Fruit fly (Drosophila melanogaster) whole organism, embryonic: ENCODE results near the gene APP-BP1.

ENCODE experiments used
- Awh ChIP-seq: fragments of 200-800 bp; sonication (Bioruptor generic); IDR thresholded peaks from 2 replicates; pipeline ENCODE4, ENCODE4 v1.3.6; 2022; ENCODE audit warnings: missing biosample characterization, missing genetic modification characterization
- CG10565 ChIP-seq: fragments of 200-800 bp; sonication (Bioruptor generic); optimal IDR thresholded peaks from 3 replicates; lab custom pipeline; 2016; ENCODE audit warnings: missing biosample characterization, mild to moderate bottlenecking, missing genetic modification characterization
- CG10654 ChIP-seq: fragments of 200-800 bp; sonication (Bioruptor generic); optimal IDR thresholded peaks from 2 replicates; lab custom pipeline; 2016; ENCODE audit warnings: missing biosample characterization, missing genetic modification characterization
- CG11695 ChIP-seq: fragments of 200-800 bp; sonication (Bioruptor generic); IDR thresholded peaks from 3 replicates; pipeline ENCODE4 v1.3.6; 2022; ENCODE audit warnings: missing biosample characterization, missing genetic modification characterization
- CG12391 ChIP-seq: fragments of 200-800 bp; sonication (Bioruptor generic); optimal IDR thresholded peaks from 3 replicates; lab custom pipeline; 2018; ENCODE audit warnings: missing biosample characterization, mild to moderate bottlenecking, missing genetic modification characterization, moderate library complexity
- CG13123 ChIP-seq: fragments of 200-800 bp; sonication (Bioruptor generic); optimal IDR thresholded peaks from 2 replicates; lab custom pipeline; 2016; ENCODE audit warnings: missing biosample characterization, missing genetic modification characterization
- CG14710 ChIP-seq: fragments of 200-800 bp; sonication (Bioruptor generic); optimal IDR thresholded peaks from 3 replicates; lab custom pipeline; 2019; ENCODE audit warnings: missing biosample characterization, mild to moderate bottlenecking, missing genetic modification characterization, moderate library complexity
- CG1529 ChIP-seq: fragments of 200-800 bp; sonication (Bioruptor generic); optimal IDR thresholded peaks from 3 replicates; lab custom pipeline; 2018; ENCODE audit warnings: missing biosample characterization, missing genetic modification characterization
- CG1602 ChIP-seq: fragments of 200-800 bp; sonication (Bioruptor generic); optimal IDR thresholded peaks from 3 replicates; lab custom pipeline; 2016; ENCODE audit warnings: missing biosample characterization, missing genetic modification characterization
- CG16815 ChIP-seq: fragments of 200-800 bp; sonication (Bioruptor generic); optimal IDR thresholded peaks from 3 replicates; lab custom pipeline; 2017; ENCODE audit warnings: missing biosample characterization, mild to moderate bottlenecking, missing genetic modification characterization
- CG17568 ChIP-seq: fragments of 200-800 bp; sonication (Bioruptor generic); optimal IDR thresholded peaks from 2 replicates; lab custom pipeline; 2018; ENCODE audit warnings: missing biosample characterization, mild to moderate bottlenecking, missing genetic modification characterization, moderate library complexity
- CG18599 ChIP-seq: fragments of 200-800 bp; sonication (Bioruptor generic); optimal IDR thresholded peaks from 3 replicates; lab custom pipeline; 2017; ENCODE audit warnings: missing biosample characterization, missing genetic modification characterization, mild to moderate bottlenecking, moderate library complexity, missing genetic modification reagents
- CG34422 ChIP-seq: fragments of 200-800 bp; sonication (Bioruptor generic); IDR thresholded peaks from 3 replicates; pipeline ENCODE4 v1.3.6; 2022; ENCODE audit warnings: missing biosample characterization, missing genetic modification characterization
- CG42726 ChIP-seq: fragments of 200-800 bp; sonication (Bioruptor generic); IDR thresholded peaks from 2 replicates; pipeline ENCODE4 v1.3.6; 2022; ENCODE audit warnings: missing biosample characterization, missing genetic modification characterization; ENCODE audit not compliant: partially characterized antibody
- CG4328 ChIP-seq: fragments of 200-800 bp; sonication (Bioruptor generic); optimal IDR thresholded peaks from 3 replicates; lab custom pipeline; 2017; ENCODE audit warnings: missing biosample characterization, missing genetic modification reagents, missing genetic modification characterization
- CG4360 ChIP-seq: fragments of 200-800 bp; sonication (Bioruptor generic); IDR thresholded peaks from 2 replicates; pipeline ENCODE4 v1.3.6; 2022; ENCODE audit warnings: missing biosample characterization, missing genetic modification characterization
- CG7357 ChIP-seq: fragments of 200-800 bp; sonication (Bioruptor generic); IDR thresholded peaks from 3 replicates; pipeline ENCODE4 v1.3.6; 2022; ENCODE audit warnings: missing biosample characterization, missing genetic modification characterization
- CG8290 ChIP-seq, 3 experiments: fragments of 200-800 bp; sonication (Bioruptor generic); optimal IDR thresholded peaks; 2 replicates each; lab custom pipeline; 2016 to 2019; ENCODE audit warnings: missing biosample characterization in 3 of 3, missing genetic modification characterization in 3 of 3, mild to moderate bottlenecking in 2 of 3, moderate library complexity in 1 of 3
- CG8388 ChIP-seq: fragments of 200-800 bp; sonication (Bioruptor generic); optimal IDR thresholded peaks from 2 replicates; lab custom pipeline; 2019; ENCODE audit warnings: missing biosample characterization, mild to moderate bottlenecking, missing genetic modification characterization, moderate library complexity
- CG8478 ChIP-seq: fragments of >200 bp; optimal IDR thresholded peaks from 2 replicates; lab custom pipeline; 2018
- CG9876 ChIP-seq: fragments of 200-800 bp; sonication (Bioruptor generic); optimal IDR thresholded peaks from 2 replicates; lab custom pipeline; 2016; ENCODE audit warnings: missing biosample characterization, missing genetic modification characterization
- Dfd ChIP-seq, 2 experiments: fragments of >200 bp; optimal IDR thresholded peaks; 2 replicates each; lab custom pipeline; 2017; ENCODE audit warnings: missing biosample characterization in 2 of 2, missing genetic modification characterization in 2 of 2
- Dip2 ChIP-seq: fragments of 200-800 bp; sonication (Bioruptor generic); IDR thresholded peaks from 2 replicates; pipeline ENCODE4 v1.3.6; 2022; ENCODE audit warnings: missing biosample characterization, missing genetic modification characterization
- Ets65A ChIP-seq: fragments of 200-800 bp; sonication (Bioruptor generic); peaks from one replicate; lab custom pipeline; 2016; ENCODE audit warnings: missing biosample characterization, missing genetic modification characterization
- HHEX ChIP-seq: fragments of 200-800 bp; sonication (Bioruptor generic); optimal IDR thresholded peaks from 3 replicates; lab custom pipeline; 2017; ENCODE audit warnings: missing biosample characterization, mild to moderate bottlenecking, missing genetic modification characterization, missing genetic modification reagents
- HLH4C ChIP-seq: fragments of 200-800 bp; sonication (Bioruptor generic); IDR thresholded peaks from 3 replicates; pipeline ENCODE4 v1.3.6; 2022; ENCODE audit warnings: missing biosample characterization, missing genetic modification characterization; ENCODE audit not compliant: partially characterized antibody
- Hr3 ChIP-seq: fragments of 200-800 bp; sonication (Bioruptor generic); optimal IDR thresholded peaks from 3 replicates; lab custom pipeline; 2016; ENCODE audit warnings: missing biosample characterization, missing genetic modification characterization
- Lpt ChIP-seq: fragments of >200 bp; optimal IDR thresholded peaks from 2 replicates; lab custom pipeline; 2018; ENCODE audit warnings: missing biosample characterization, missing genetic modification characterization
- NK7.1 ChIP-seq: fragments of 200-800 bp; sonication (Bioruptor generic); optimal IDR thresholded peaks from 3 replicates; lab custom pipeline; 2016; ENCODE audit warnings: missing biosample characterization, missing genetic modification characterization
- NfI ChIP-seq: fragments of 200-800 bp; sonication (Bioruptor generic); optimal IDR thresholded peaks from 3 replicates; lab custom pipeline; 2018; ENCODE audit warnings: missing biosample characterization, mild to moderate bottlenecking, missing genetic modification characterization, moderate library complexity
- ac ChIP-seq: fragments of 200-800 bp; sonication (Bioruptor generic); optimal IDR thresholded peaks from 3 replicates; lab custom pipeline; 2017; ENCODE audit warnings: missing biosample characterization, mild to moderate bottlenecking, missing genetic modification characterization
- ara ChIP-seq: fragments of 200-800 bp; sonication (Bioruptor generic); IDR thresholded peaks from 2 replicates; pipeline ENCODE4 v1.3.6; 2022; ENCODE audit warnings: missing biosample characterization, missing genetic modification characterization
- bab2 ChIP-seq: fragments of 200-800 bp; sonication (Bioruptor generic); optimal IDR thresholded peaks from 2 replicates; lab custom pipeline; 2016; ENCODE audit warnings: missing biosample characterization, missing genetic modification characterization
- chinmo ChIP-seq: fragments of 200-800 bp; sonication (Bioruptor generic); IDR thresholded peaks from 4 replicates; pipeline ENCODE4 v1.3.6; 2022; ENCODE audit warnings: missing biosample characterization, missing genetic modification characterization; ENCODE audit not compliant: partially characterized antibody
- ci ChIP-seq: fragments of 200-800 bp; sonication (Bioruptor generic); IDR thresholded peaks from 3 replicates; pipeline ENCODE4 v1.3.6; 2022; ENCODE audit warnings: missing biosample characterization, missing genetic modification characterization
- dati ChIP-seq: fragments of 200-800 bp; sonication (Bioruptor generic); IDR thresholded peaks from 2 replicates; pipeline ENCODE4 v1.3.6; 2022; ENCODE audit warnings: missing biosample characterization, missing genetic modification characterization
- dmrt99B ChIP-seq: fragments of 200-800 bp; sonication (Bioruptor generic); optimal IDR thresholded peaks from 2 replicates; lab custom pipeline; 2018; ENCODE audit warnings: missing biosample characterization, mild to moderate bottlenecking, missing genetic modification characterization, moderate library complexity
- ftz-f1 ChIP-seq: fragments of 200-800 bp; sonication (Bioruptor generic); optimal IDR thresholded peaks from 2 replicates; lab custom pipeline; 2016; ENCODE audit warnings: missing biosample characterization, missing genetic modification characterization
- sna ChIP-seq: fragments of 200-800 bp; sonication (Bioruptor generic); IDR thresholded peaks from 2 replicates; pipeline ENCODE4 v1.3.6; 2022; ENCODE audit warnings: missing biosample characterization, missing genetic modification characterization; ENCODE audit not compliant: partially characterized antibody
- stc ChIP-seq: fragments of 200-800 bp; sonication (Bioruptor generic); IDR thresholded peaks from 2 replicates; pipeline ENCODE4 v1.3.6; 2022; ENCODE audit warnings: missing biosample characterization, missing genetic modification characterization
- trem ChIP-seq: fragments of 200-800 bp; optimal IDR thresholded peaks from 3 replicates; lab custom pipeline; 2019; ENCODE audit warnings: missing biosample characterization, mild to moderate bottlenecking, missing genetic modification characterization, moderate library complexity
- ttk ChIP-seq: fragments of 200-800 bp; sonication (Bioruptor generic); IDR thresholded peaks from 2 replicates; pipeline ENCODE4 v2.1.2; 2022; ENCODE audit warnings: missing biosample characterization, missing genetic modification characterization
- zf30C ChIP-seq: fragments of 200-800 bp; sonication (Bioruptor generic); optimal IDR thresholded peaks from 3 replicates; lab custom pipeline; 2018; ENCODE audit warnings: missing biosample characterization, mild to moderate bottlenecking, missing genetic modification characterization

APP-BP1 gene

dm6 chr3L:11113198-11114197, 15.3 kb downstream of the APP-BP1 start, which contains the start of gene Sod1 (continued):
- TF ChIP-seq dati (GFP tag; lab: Robert Waterston, UW) (no peak), zf30C (GFP tag; lab: Kevin White, UChicago) (no peak), dmrt99B (tag; lab: Kevin White, UChicago) (no peak), stc (GFP tag; lab: Robert Waterston, UW) (0 out of 2 replicates have a peak, but pooled peaks have one; percentile 22), CG18599 (GFP tag; lab: Kevin White, UChicago) (no peak), CG17568 (no peak), Dip2 (GFP tag; lab: Robert Waterston, UW) (no peak), CG8478 (lab: Kevin White, UChicago) (no peak), HHEX (no peak), CG11695 (no peak), NK7.1 (GFP tag; lab: Kevin White, UChicago) (no peak), Lpt (GFP tag; lab: Kevin White, UChicago) (no peak), CG1602 (GFP tag; lab: Kevin White, UChicago) (no peak), CG42726 (GFP tag; lab: Robert Waterston, UW) (no peak), CG7357 (peak; percentile 71), CG34422 (GFP tag; lab: Robert Waterston, UW) (peak; percentile 83; the same call in 1 of the 3 replicates), CG14710 (peak; percentile 28), ttk (GFP tag; lab: Robert Waterston, UW) (no peak), CG8290 (GFP tag; optimal IDR thresholded peaks at IDR 0.05; lab: Kevin White, UChicago) (no peak), CG8290 (tag; optimal IDR thresholded peaks at IDR 0.05; lab: Kevin White, UChicago) (no peak), CG10654 (no peak), CG12391 (tag; lab: Kevin White, UChicago) (peak; percentile 20), ac (GFP tag; lab: Kevin White, UChicago) (no peak), CG8388 (GFP tag; lab: Kevin White, UChicago) (no peak), CG4328 (GFP tag; lab: Kevin White, UChicago) (no peak), CG10565 (GFP tag; lab: Kevin White, UChicago) (no peak)

dm6 chr3L:11117733-11118132, 19.5 kb downstream of the APP-BP1 start:
- no peak for TF ChIP-seq CG13123 (GFP tag; lab: Kevin White, UChicago)
- peak; percentile 98 for TF ChIP-seq CG4360 (GFP tag; lab: Robert Waterston, UW)
- peak in 1 of 2 experiments; percentile 14 for TF ChIP-seq Dfd (GFP tag; optimal IDR thresholded peaks at IDR 0.05; lab: Kevin White, UChicago)
- TF ChIP-seq ci (GFP tag; lab: Robert Waterston, UW): peak; percentile 39; the same call in 1 of the 3 replicates
- no peak for TF ChIP-seq Hr3 (GFP tag; lab: Kevin White, UChicago)
- no peak for TF ChIP-seq CG1529 (GFP tag; lab: Kevin White, UChicago)
- TF ChIP-seq ftz-f1: no peak
- TF ChIP-seq trem (tag; lab: Kevin White, UChicago): no peak
- TF ChIP-seq CG16815: no peak
- no peak for TF ChIP-seq NfI (GFP tag; lab: Kevin White, UChicago)
- TF ChIP-seq sna (GFP tag; lab: Robert Waterston, UW): 0 out of 2 replicates have a peak, but pooled peaks have one; percentile 12
- TF ChIP-seq Awh (GFP tag; lab: Robert Waterston, UW): 0 out of 2 replicates have a peak, but pooled peaks have one; percentile 21
- no peak for TF ChIP-seq HLH4C (GFP tag; lab: Robert Waterston, UW)
- no peak for TF ChIP-seq ara (GFP tag; lab: Robert Waterston, UW)
- no peak for TF ChIP-seq CG9876
- no peak for TF ChIP-seq bab2 (GFP tag; lab: Kevin White, UChicago)
- TF ChIP-seq chinmo: 0 out of 4 replicates have a peak, but pooled peaks have one; percentile 14
- TF ChIP-seq Ets65A (GFP tag; lab: Kevin White, UChicago): peak; percentile 27
- no peak for TF ChIP-seq ac (GFP tag; lab: Kevin White, UChicago)
- TF ChIP-seq, all 482 proteins: peak for 7
